Worm (Caenorhabditis elegans) whole organism, L1 larva: Measurements from ENCODE around the gene F41E6.8.

Experiments used
- Y116A8C.19 ChIP-seq: sonication (generic microtip); optimal IDR thresholded peaks from 2 replicates; lab custom pipeline; 2016; ENCODE audit warnings: missing compliant biosample characterization, missing genetic modification characterization, borderline replicate concordance
- ama-1 ChIP-seq: fragments of 150-350 bp; optimal IDR thresholded peaks from 2 replicates; lab custom pipeline; 2014
- blmp-1 ChIP-seq: fragments of 150-350 bp; optimal IDR thresholded peaks from 2 replicates; lab custom pipeline; 2014; ENCODE audit warnings: missing biosample characterization, missing genetic modification characterization
- ceh-82 ChIP-seq, 3 experiments: fragments of 150-350 bp in 1 of 3; sonication (generic microtip) in 2 of 3; optimal IDR thresholded peaks; 2 replicates each; lab custom pipeline; 2014 to 2017; ENCODE audit warnings: missing biosample characterization in 3 of 3, missing genetic modification characterization in 3 of 3
- ceh-88 ChIP-seq: fragments of 200-800 bp; sonication (Bioruptor generic); IDR thresholded peaks from 2 replicates; pipeline ENCODE4 v1.3.6; 2022; ENCODE audit warnings: missing genetic modification characterization, missing compliant biosample characterization
- ceh-90 ChIP-seq: sonication (generic microtip); optimal IDR thresholded peaks from 2 replicates; lab custom pipeline; 2016; ENCODE audit warnings: missing genetic modification characterization, missing compliant biosample characterization
- dpl-1 ChIP-seq, 3 experiments: fragments of 150-350 bp in 2 of 3; sonication (generic microtip) in 1 of 3; optimal IDR thresholded peaks; 2 replicates each; lab custom pipeline; 2014 to 2017; ENCODE audit warnings: missing biosample characterization in 3 of 3, missing genetic modification characterization in 3 of 3, missing genetic modification reagents in 3 of 3
- dsc-1 ChIP-seq: sonication (generic microtip); optimal IDR thresholded peaks from 2 replicates; lab custom pipeline; 2016; ENCODE audit warnings: mild to moderate bottlenecking, missing genetic modification characterization, missing compliant biosample characterization
- efl-1 ChIP-seq, 4 experiments: fragments of 150-350 bp; optimal IDR thresholded peaks in 3 of 4; peaks in 1 of 4; 1 replicate in 1 of 4; 2 replicates in 3 of 4; lab custom pipeline; 2014; ENCODE audit warnings: missing biosample characterization in 2 of 4, missing genetic modification characterization in 2 of 4, missing genetic modification reagents in 2 of 4
- elt-2 ChIP-seq: sonication (generic microtip); optimal IDR thresholded peaks from 2 replicates; lab custom pipeline; 2016; ENCODE audit warnings: missing genetic modification characterization, mild to moderate bottlenecking, inconsistent platforms, missing compliant biosample characterization, missing genetic modification reagents
- fkh-8 ChIP-seq: sonication (generic microtip); optimal IDR thresholded peaks from 2 replicates; lab custom pipeline; 2016; ENCODE audit warnings: mild to moderate bottlenecking, missing genetic modification characterization, missing compliant biosample characterization
- grh-1 ChIP-seq: fragments of 200-800 bp; sonication (Bioruptor generic); IDR thresholded peaks from 2 replicates; pipeline ENCODE4 v1.3.6; 2022; ENCODE audit warnings: missing genetic modification reagents, missing genetic modification characterization, missing compliant biosample characterization
- hlh-17 ChIP-seq: fragments of 200-800 bp; sonication (Bioruptor generic); optimal IDR thresholded peaks from 2 replicates; lab custom pipeline; 2018; ENCODE audit warnings: missing genetic modification characterization, mild to moderate bottlenecking, missing compliant biosample characterization, moderate library complexity, borderline replicate concordance
- irx-1 ChIP-seq: sonication (generic microtip); optimal IDR thresholded peaks from 2 replicates; lab custom pipeline; 2016; ENCODE audit warnings: missing genetic modification characterization, missing compliant biosample characterization
- lin-14 ChIP-seq: fragments of 200-800 bp; sonication (Bioruptor generic); optimal IDR thresholded peaks from 2 replicates; lab custom pipeline; 2018; ENCODE audit warnings: mild to moderate bottlenecking, missing genetic modification characterization, moderate library complexity, missing compliant biosample characterization
- lin-35 ChIP-seq, 2 experiments: fragments of 150-350 bp; optimal IDR thresholded peaks; 2 replicates each; lab custom pipeline; 2014; ENCODE audit warnings: missing biosample characterization in 2 of 2, missing genetic modification characterization in 2 of 2, missing genetic modification reagents in 2 of 2
- lin-39 ChIP-seq: fragments of 150-350 bp; optimal IDR thresholded peaks from 2 replicates; lab custom pipeline; 2014; ENCODE audit warnings: missing biosample characterization, missing genetic modification reagents, missing genetic modification characterization
- lir-3 ChIP-seq: sonication (generic microtip); optimal IDR thresholded peaks from 2 replicates; lab custom pipeline; 2016; ENCODE audit warnings: mild to moderate bottlenecking, missing genetic modification characterization, moderate library complexity, missing compliant biosample characterization; ENCODE audit not compliant: poor library complexity
- lsy-2 ChIP-seq, 2 experiments: fragments of 150-350 bp; optimal IDR thresholded peaks; 2 replicates each; lab custom pipeline; 2014; ENCODE audit warnings: missing biosample characterization in 2 of 2, missing genetic modification characterization in 2 of 2
- mab-9 ChIP-seq: fragments of 200-800 bp; sonication (Bioruptor generic); IDR thresholded peaks from 2 replicates; pipeline ENCODE4 v1.3.6; 2022; ENCODE audit warnings: missing genetic modification reagents, missing genetic modification characterization, missing compliant biosample characterization
- mdl-1 ChIP-seq, 2 experiments: fragments of 150-350 bp; optimal IDR thresholded peaks; 2 replicates each; lab custom pipeline; 2014 to 2017; ENCODE audit warnings: missing biosample characterization in 2 of 2, missing genetic modification characterization in 2 of 2, inconsistent platforms in 1 of 2
- mef-2 ChIP-seq: fragments of 150-350 bp; optimal IDR thresholded peaks from 2 replicates; lab custom pipeline; 2014; ENCODE audit warnings: missing biosample characterization, missing genetic modification characterization
- mep-1 ChIP-seq: fragments of 150-350 bp; optimal IDR thresholded peaks from 2 replicates; lab custom pipeline; 2014; ENCODE audit warnings: missing biosample characterization, missing genetic modification characterization
- nhr-12 ChIP-seq: sonication (generic microtip); optimal IDR thresholded peaks from 2 replicates; lab custom pipeline; 2017; ENCODE audit warnings: missing biosample characterization, missing genetic modification characterization
- nhr-237 ChIP-seq: fragments of 150-350 bp; optimal IDR thresholded peaks from 2 replicates; lab custom pipeline; 2014; ENCODE audit warnings: missing biosample characterization, missing genetic modification characterization
- nhr-28 ChIP-seq: fragments of 150-350 bp; optimal IDR thresholded peaks from 2 replicates; lab custom pipeline; 2014; ENCODE audit warnings: missing biosample characterization, missing genetic modification characterization
- nhr-47 ChIP-seq: sonication (generic microtip); optimal IDR thresholded peaks from 2 replicates; lab custom pipeline; 2016; ENCODE audit warnings: mild to moderate bottlenecking, missing genetic modification characterization, moderate library complexity, missing compliant biosample characterization
- nhr-71 ChIP-seq: sonication (generic microtip); optimal IDR thresholded peaks from 2 replicates; lab custom pipeline; 2016; ENCODE audit warnings: mild to moderate bottlenecking, missing genetic modification characterization, moderate library complexity, missing compliant biosample characterization
- nhr-77 ChIP-seq: fragments of 150-350 bp; optimal IDR thresholded peaks from 2 replicates; lab custom pipeline; 2014; ENCODE audit warnings: missing biosample characterization, missing genetic modification characterization
- nhr-84 ChIP-seq: sonication (generic microtip); optimal IDR thresholded peaks from 2 replicates; lab custom pipeline; 2017; ENCODE audit warnings: missing biosample characterization, missing genetic modification characterization
- nhr-85 ChIP-seq: sonication (generic microtip); peaks from one replicate; lab custom pipeline; 2016; ENCODE audit warnings: missing genetic modification characterization, inconsistent platforms, missing compliant biosample characterization
- nhr-90 ChIP-seq: sonication (generic microtip); optimal IDR thresholded peaks from 2 replicates; lab custom pipeline; 2016; ENCODE audit warnings: mild to moderate bottlenecking, missing genetic modification characterization, missing compliant biosample characterization; ENCODE audit not compliant: poor library complexity
- pag-3 ChIP-seq: sonication (generic microtip); optimal IDR thresholded peaks from 2 replicates; lab custom pipeline; 2017; ENCODE audit warnings: missing genetic modification characterization, mild to moderate bottlenecking, missing compliant biosample characterization, antibody characterized with exemption, borderline replicate concordance; ENCODE audit not compliant: insufficient read depth
- pqm-1 ChIP-seq: sonication (generic microtip); optimal IDR thresholded peaks from 3 replicates; lab custom pipeline; 2017; ENCODE audit warnings: missing biosample characterization, missing genetic modification characterization
- rnt-1 ChIP-seq: sonication (generic microtip); optimal IDR thresholded peaks from 2 replicates; lab custom pipeline; 2016; ENCODE audit warnings: mild to moderate bottlenecking, missing genetic modification characterization, moderate library complexity, missing compliant biosample characterization
- skn-1 ChIP-seq: fragments of 150-350 bp; optimal IDR thresholded peaks from 2 replicates; lab custom pipeline; 2014; ENCODE audit warnings: missing biosample characterization, missing genetic modification characterization
- tbx-2 ChIP-seq: sonication (generic microtip); optimal IDR thresholded peaks from 2 replicates; lab custom pipeline; 2016; ENCODE audit warnings: missing genetic modification characterization, missing compliant biosample characterization
- unc-130 ChIP-seq: fragments of 150-350 bp; optimal IDR thresholded peaks from 2 replicates; lab custom pipeline; 2017; ENCODE audit warnings: missing biosample characterization, missing genetic modification characterization, inconsistent platforms
- unc-30 ChIP-seq: sonication (generic microtip); optimal IDR thresholded peaks from 2 replicates; lab custom pipeline; 2017; ENCODE audit warnings: missing biosample characterization, missing genetic modification characterization
- unc-86 ChIP-seq: sonication (generic microtip); optimal IDR thresholded peaks from 2 replicates; lab custom pipeline; 2016; ENCODE audit warnings: missing genetic modification characterization, missing compliant biosample characterization
- vab-15 ChIP-seq: sonication (generic microtip); optimal IDR thresholded peaks from 2 replicates; lab custom pipeline; 2017; ENCODE audit warnings: missing genotype, mild to moderate bottlenecking, missing genetic modification characterization, missing compliant biosample characterization
- xbp-1 ChIP-seq: sonication (generic microtip); optimal IDR thresholded peaks from 2 replicates; lab custom pipeline; 2016; ENCODE audit warnings: missing genetic modification characterization, missing compliant biosample characterization

Gene F41E6.8

DNA sequence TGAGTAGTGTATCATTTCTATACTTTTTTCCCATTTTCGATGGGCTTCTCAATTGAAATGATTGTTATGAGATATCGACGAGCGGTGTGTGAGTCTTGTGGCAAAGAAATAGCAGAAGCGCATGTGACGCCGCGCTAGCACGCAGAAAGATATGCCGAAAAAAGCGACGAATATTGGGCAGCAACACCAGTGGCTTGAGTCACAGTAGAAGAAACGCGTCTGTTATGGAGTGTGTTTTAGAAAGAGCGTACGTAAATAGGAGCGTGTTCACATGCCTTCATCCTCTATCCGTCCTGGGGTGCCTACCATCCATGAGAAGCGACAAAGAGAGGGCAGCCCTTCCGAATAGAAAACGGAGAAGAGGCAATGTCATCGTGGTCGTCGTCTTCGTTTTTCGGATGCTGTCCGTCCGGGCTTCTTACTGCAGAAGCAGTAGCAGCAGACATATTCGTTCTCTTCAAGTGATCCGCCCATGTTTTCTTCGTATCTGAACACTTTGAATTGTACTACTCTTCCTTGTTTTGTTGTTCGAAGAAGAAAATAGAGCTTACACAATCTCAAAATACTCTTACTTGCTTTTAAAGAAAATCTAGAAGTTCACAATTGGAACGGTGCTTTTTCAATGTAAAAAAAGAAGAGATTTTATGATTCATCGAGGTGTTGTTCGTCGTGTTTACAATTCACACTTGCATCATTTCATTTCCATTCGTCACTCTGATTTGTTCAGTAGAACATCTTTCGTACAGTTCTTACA is 8.6 kb upstream of the F41E6.8 start:
- peak; percentile 0 for TF ChIP-seq nhr-71 (tag; lab: Kevin White, UChicago)
- TF ChIP-seq ceh-90: no peak
- no peak for TF ChIP-seq hlh-17 (GFP tag; lab: Kevin White, UChicago)
- no peak for TF ChIP-seq irx-1 (tag; lab: Kevin White, UChicago)
- no peak for TF ChIP-seq mab-9
- TF ChIP-seq rnt-1 (tag; lab: Kevin White, UChicago): no peak
- TF ChIP-seq nhr-85: no peak
- TF ChIP-seq ceh-82 (tag; optimal IDR thresholded peaks at IDR 0.05; lab: Kevin White, UChicago): peak in 1 of 3 experiments; percentile 21
- TF ChIP-seq lsy-2 (tag; optimal IDR thresholded peaks at IDR 0.05; lab: Kevin White, UChicago): peak in 1 of 2 experiments; percentile 22
- TF ChIP-seq nhr-77 (tag; lab: Kevin White, UChicago): no peak
- TF ChIP-seq dpl-1 (GFP tag; optimal IDR thresholded peaks at IDR 0.05; lab: Kevin White, UChicago): no peak
- TF ChIP-seq skn-1 (tag; lab: Kevin White, UChicago): no peak
- peak; percentile 7 for TF ChIP-seq xbp-1 (tag; lab: Kevin White, UChicago)
- TF ChIP-seq lir-3 (tag; lab: Kevin White, UChicago): no peak
- TF ChIP-seq elt-2 (tag; lab: Kevin White, UChicago): no peak
- no peak for TF ChIP-seq ceh-88 (GFP tag; lab: Robert Waterston, UW)
- no peak for TF ChIP-seq nhr-90 (tag; lab: Kevin White, UChicago)
- TF ChIP-seq mef-2 (tag; lab: Kevin White, UChicago): no peak
- TF ChIP-seq efl-1 (optimal IDR thresholded peaks at IDR 0.05; lab: Kevin White, UChicago): no peak
- no peak for TF ChIP-seq efl-1 (GFP tag; optimal IDR thresholded peaks at IDR 0.05 in 1 of 2; lab: Kevin White, UChicago)
- TF ChIP-seq pqm-1: no peak
- no peak for TF ChIP-seq tbx-2 (tag; lab: Kevin White, UChicago)
- no peak for TF ChIP-seq nhr-12 (tag; lab: Kevin White, UChicago)
- TF ChIP-seq mep-1 (tag; lab: Kevin White, UChicago): no peak
- TF ChIP-seq dsc-1 (tag; lab: Kevin White, UChicago): no peak
- TF ChIP-seq unc-130 (tag; lab: Kevin White, UChicago): no peak
- no peak for TF ChIP-seq lin-39 (tag; lab: Kevin White, UChicago)
- TF ChIP-seq grh-1: no peak
- TF ChIP-seq nhr-237 (tag; lab: Kevin White, UChicago): no peak
- TF ChIP-seq mdl-1 (tag; optimal IDR thresholded peaks at IDR 0.05; lab: Kevin White, UChicago): peak in 1 of 2 experiments; percentile 21
- TF ChIP-seq lin-35 (GFP tag; optimal IDR thresholded peaks at IDR 0.05; lab: Kevin White, UChicago): no peak
- TF ChIP-seq nhr-84 (tag; lab: Kevin White, UChicago): no peak
- TF ChIP-seq unc-30 (tag; lab: Kevin White, UChicago): no peak
- peak; percentile 13 for TF ChIP-seq blmp-1 (tag; lab: Kevin White, UChicago)
- TF ChIP-seq ama-1 (lab: Kevin White, UChicago): no peak
- no peak for TF ChIP-seq Y116A8C.19 (tag; lab: Kevin White, UChicago)
- TF ChIP-seq fkh-8 (tag; lab: Kevin White, UChicago): peak; percentile 42
- TF ChIP-seq unc-86: no peak
- TF ChIP-seq lin-14 (GFP tag; lab: Kevin White, UChicago): peak; percentile 79
- no peak for TF ChIP-seq vab-15 (tag; lab: Kevin White, UChicago)
- peak; percentile 19 for TF ChIP-seq nhr-47 (tag; lab: Kevin White, UChicago)
- no peak for TF ChIP-seq nhr-28 (tag; lab: Kevin White, UChicago)

DNA sequence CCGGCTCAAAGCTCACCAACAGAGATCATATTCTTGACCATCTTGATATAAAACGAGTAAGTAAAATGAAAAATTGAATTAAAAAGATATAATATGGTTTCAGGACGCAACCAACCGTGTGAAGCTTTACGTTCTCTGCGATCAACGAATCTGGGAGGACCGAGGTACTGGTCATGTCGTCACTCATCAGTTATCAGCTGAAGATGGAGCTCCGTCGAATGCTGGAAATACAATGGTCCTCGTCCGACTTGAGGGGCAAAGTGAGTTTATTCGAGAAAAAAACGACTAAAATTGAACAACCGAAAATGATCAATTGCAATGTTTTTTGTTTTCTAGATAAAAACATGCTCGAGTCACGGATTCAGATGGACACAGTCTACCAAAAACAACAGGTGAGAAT is 7.2 kb upstream of the F41E6.8 start:
- TF ChIP-seq Y116A8C.19 (tag; lab: Kevin White, UChicago): no peak
- no peak for TF ChIP-seq efl-1 (optimal IDR thresholded peaks at IDR 0.05; lab: Kevin White, UChicago)
- peak in 1 of 2 experiments; percentile 50 for TF ChIP-seq efl-1 (GFP tag; optimal IDR thresholded peaks at IDR 0.05 in 1 of 2; lab: Kevin White, UChicago)
- TF ChIP-seq pag-3: no peak
